Fruit fly (Drosophila melanogaster): Measurements from ENCODE around the gene CG8353.
A peak's percentile ranks its signal among the peaks of the same experiment; 100 is the strongest.

CG8353 gene

dm6 chr2L:8164219-8164618 is 49.6 kb upstream of the CG8353 start (continued):
- no peak for TF ChIP-seq CG14667 (GFP tag; IDR thresholded peaks at IDR 0.05)
- TF ChIP-seq cad (GFP tag; optimal IDR thresholded peaks at IDR 0.05), result no peak
- TF ChIP-seq lab (GFP tag; optimal IDR thresholded peaks at IDR 0.05), result peak; percentile 88
- peak; percentile 92 for TF ChIP-seq CG15696 (tag; optimal IDR thresholded peaks at IDR 0.05)
- peak; percentile 80 for TF ChIP-seq Spps (tag; optimal IDR thresholded peaks at IDR 0.05)
- TF ChIP-seq CG33213 (GFP tag; optimal IDR thresholded peaks at IDR 0.05), result peak; percentile 85
- TF ChIP-seq CG17912 (GFP tag; optimal IDR thresholded peaks at IDR 0.05), result peak; percentile 87
- TF ChIP-seq CG31388 (GFP tag; optimal IDR thresholded peaks at IDR 0.05), result peak; percentile 7
- no peak for TF ChIP-seq repo (GFP tag; optimal IDR thresholded peaks at IDR 0.05)
- TF ChIP-seq Rfx (GFP tag; IDR thresholded peaks at IDR 0.05), result peak; percentile 53; the same call in 1 of the 2 replicates
- TF ChIP-seq CG13775 (GFP tag; optimal IDR thresholded peaks at IDR 0.05), result peak; percentile 52
- TF ChIP-seq pum (GFP tag; optimal IDR thresholded peaks at IDR 0.05), result peak; percentile 50
- TF ChIP-seq gro (GFP tag; optimal IDR thresholded peaks at IDR 0.05), result no peak
- peak; percentile 69 for TF ChIP-seq CG4360 (GFP tag; IDR thresholded peaks at IDR 0.05)
- peak; percentile 43 for TF ChIP-seq cato (GFP tag; optimal IDR thresholded peaks at IDR 0.05; ENCODE audit: borderline replicate concordance)
- no peak for TF ChIP-seq gcm2 (GFP tag; optimal IDR thresholded peaks at IDR 0.05)
- peak; percentile 89 for TF ChIP-seq fd102C (GFP tag; optimal IDR thresholded peaks at IDR 0.05)
- TF ChIP-seq CG1792 (GFP tag; optimal IDR thresholded peaks at IDR 0.05), result peak; percentile 80
- peak; percentile 79 for TF ChIP-seq CG10431 (GFP tag; optimal IDR thresholded peaks at IDR 0.05)
- peak; percentile 35 for TF ChIP-seq nmo (GFP tag; optimal IDR thresholded peaks at IDR 0.05)
- TF ChIP-seq pzg (GFP tag; optimal IDR thresholded peaks at IDR 0.05), result no peak
- TF ChIP-seq gcm (GFP tag; optimal IDR thresholded peaks at IDR 0.05), result peak; percentile 86
- peak; percentile 79 for TF ChIP-seq tio (GFP tag; optimal IDR thresholded peaks at IDR 0.05)
- TF ChIP-seq CG31365 (tag; optimal IDR thresholded peaks at IDR 0.05), result peak; percentile 50
- no peak for TF ChIP-seq Dref (GFP tag; IDR thresholded peaks at IDR 0.05)
- peak; percentile 41 for TF ChIP-seq ems (GFP tag; optimal IDR thresholded peaks at IDR 0.05)
- TF ChIP-seq lov (optimal IDR thresholded peaks at IDR 0.05), result no peak
- TF ChIP-seq lov (GFP tag; IDR thresholded peaks at IDR 0.05), result peak; percentile 90
- peak; percentile 37 for TF ChIP-seq CG17802 (tag; optimal IDR thresholded peaks at IDR 0.05)
- peak; percentile 81 for TF ChIP-seq CG18262 (tag; optimal IDR thresholded peaks at IDR 0.05)
- TF ChIP-seq psq (GFP tag; optimal IDR thresholded peaks at IDR 0.05), result peak; percentile 70
- peak; percentile 87 for TF ChIP-seq CG31441 (GFP tag; IDR thresholded peaks at IDR 0.05)
- TF ChIP-seq her (GFP tag; optimal IDR thresholded peaks at IDR 0.05), result peak; percentile 29
- TF ChIP-seq NK7.1 (GFP tag; optimal IDR thresholded peaks at IDR 0.05), result peak; percentile 65
- TF ChIP-seq HmgZ (tag; optimal IDR thresholded peaks at IDR 0.05), result peak; percentile 52
- no peak for TF ChIP-seq HmgD (GFP tag; optimal IDR thresholded peaks at IDR 0.05)
- TF ChIP-seq pb (GFP tag; optimal IDR thresholded peaks at IDR 0.05), result no peak
- TF ChIP-seq CG13123 (GFP tag; optimal IDR thresholded peaks at IDR 0.05), result peak; percentile 87
- peak; percentile 93 for TF ChIP-seq ci (GFP tag; IDR thresholded peaks at IDR 0.05)
- no peak; the same call in 1 of the 2 replicates for TF ChIP-seq CG10366 (GFP tag; IDR thresholded peaks at IDR 0.05)
- TF ChIP-seq CG3995 (GFP tag; optimal IDR thresholded peaks at IDR 0.05), result no peak
- no peak for TF ChIP-seq unc-4 (GFP tag; IDR thresholded peaks at IDR 0.05; ENCODE audit: partially characterized antibody)
- peak; percentile 54 for TF ChIP-seq CG10267 (tag; optimal IDR thresholded peaks at IDR 0.05)
- peak; percentile 53 for TF ChIP-seq zen (tag; optimal IDR thresholded peaks at IDR 0.05)
- TF ChIP-seq scrt (GFP tag; optimal IDR thresholded peaks at IDR 0.05), result peak; percentile 66
- peak; percentile 87 for TF ChIP-seq CG1603 (tag; optimal IDR thresholded peaks at IDR 0.05)
- peak; percentile 24 for TF ChIP-seq CG10274 (GFP tag; optimal IDR thresholded peaks at IDR 0.05)
- TF ChIP-seq Atf6 (GFP tag; IDR thresholded peaks at IDR 0.05), result no peak
- TF ChIP-seq D (optimal IDR thresholded peaks at IDR 0.05), result no peak
- peak; percentile 88 for TF ChIP-seq D (GFP tag; optimal IDR thresholded peaks at IDR 0.05)
- TF ChIP-seq Trl (optimal IDR thresholded peaks at IDR 0.05), result no peak
- peak; percentile 80 for TF ChIP-seq Trl (GFP tag; optimal IDR thresholded peaks at IDR 0.05)
- TF ChIP-seq en (GFP tag; optimal IDR thresholded peaks at IDR 0.05), result peak; percentile 76

Measured in whole organism, embryonic.